Fruit fly (Drosophila melanogaster): ENCODE measurements around the gene CG7778.

The CG7778 gene

DNA sequence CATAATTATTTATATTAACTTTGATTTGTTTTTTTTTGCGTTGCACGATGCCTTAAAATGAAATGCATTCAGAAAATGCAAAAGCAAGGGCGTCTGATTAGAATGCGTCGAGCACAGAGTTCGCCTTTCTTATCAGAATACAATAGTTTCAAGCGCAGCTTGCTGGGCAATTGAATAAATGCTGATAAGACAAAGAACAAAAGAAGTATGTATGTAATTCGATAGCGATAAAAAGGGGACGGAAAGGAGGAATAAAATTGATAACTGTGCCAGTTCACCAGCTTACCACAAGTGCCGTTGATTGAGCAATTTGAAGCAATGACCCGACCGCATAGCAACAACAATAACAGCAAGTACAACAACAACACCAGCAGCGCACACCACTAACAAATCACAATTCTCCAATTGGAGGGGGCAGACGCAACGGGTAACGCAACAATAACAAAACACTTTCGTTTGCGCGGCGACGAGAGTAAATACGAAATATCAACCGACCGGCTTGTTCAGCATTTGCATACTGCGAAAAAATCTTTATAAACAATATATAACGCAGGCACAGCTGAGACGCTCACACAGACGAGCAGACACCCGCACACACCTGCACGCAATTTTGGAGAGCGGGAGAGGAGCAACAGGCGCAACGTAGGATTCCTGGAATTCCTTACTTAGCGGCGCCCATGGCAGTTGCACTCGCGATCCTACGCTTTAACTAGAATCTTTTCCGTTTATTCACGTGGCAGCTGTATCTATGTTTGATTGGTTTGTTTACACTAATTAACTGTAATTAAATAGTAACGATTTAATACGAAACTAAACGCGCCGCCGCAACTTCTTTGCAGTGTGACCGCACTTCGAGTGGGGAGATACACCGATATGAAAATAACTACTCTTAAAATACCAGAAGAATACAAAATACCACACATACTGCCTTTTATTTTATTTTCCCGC is 45.9 kb upstream of the CG7778 start, which contains the start of gene Btk (continued):
- TF ChIP-seq Lhr (GFP tag; optimal IDR thresholded peaks at IDR 0.05): peak; percentile 30
- TF ChIP-seq CG43689 (GFP tag; IDR thresholded peaks at IDR 0.05): no peak
- peak; percentile 96 for TF ChIP-seq CG4360 (GFP tag; IDR thresholded peaks at IDR 0.05)
- TF ChIP-seq Dll (GFP tag; IDR thresholded peaks at IDR 0.05; ENCODE audit: partially characterized antibody): peak; percentile 53; the same call in 1 of the 4 replicates
- TF ChIP-seq Blimp-1 (GFP tag; optimal IDR thresholded peaks at IDR 0.05): peak; percentile 49
- TF ChIP-seq CG14860 (GFP tag; IDR thresholded peaks at IDR 0.05; ENCODE audit: partially characterized antibody): 0 out of 3 replicates have a peak, but pooled peaks have one; percentile 26
- TF ChIP-seq bbx (GFP tag; IDR thresholded peaks at IDR 0.05; ENCODE audit: partially characterized antibody): 0 out of 2 replicates have a peak, but pooled peaks have one; percentile 35
- TF ChIP-seq bsh (GFP tag; optimal IDR thresholded peaks at IDR 0.05): no peak
- peak; percentile 16 for TF ChIP-seq nom (GFP tag; optimal IDR thresholded peaks at IDR 0.05)
- no peak for TF ChIP-seq CG17328 (GFP tag; IDR thresholded peaks at IDR 0.05)
- peak; percentile 35 for TF ChIP-seq CG12659 (GFP tag; optimal IDR thresholded peaks at IDR 0.05)
- TF ChIP-seq Myb (GFP tag; optimal IDR thresholded peaks at IDR 0.05): peak; percentile 55
- TF ChIP-seq CG33213 (GFP tag; optimal IDR thresholded peaks at IDR 0.05): peak; percentile 8
- TF ChIP-seq cg (GFP tag; optimal IDR thresholded peaks at IDR 0.05): peak; percentile 67
- no peak for TF ChIP-seq CG5953 (GFP tag; IDR thresholded peaks at IDR 0.05)
- peak; percentile 46 for TF ChIP-seq CG9727 (GFP tag; optimal IDR thresholded peaks at IDR 0.05)
- TF ChIP-seq Ets65A (GFP tag): peak; percentile 40
- no peak for TF ChIP-seq CG8290 (GFP tag; optimal IDR thresholded peaks at IDR 0.05)
- peak in 1 of 2 experiments; percentile 22 for TF ChIP-seq CG8290 (tag; optimal IDR thresholded peaks at IDR 0.05)
- no peak for TF ChIP-seq CG1792 (GFP tag; optimal IDR thresholded peaks at IDR 0.05)
- TF ChIP-seq CG34376 (GFP tag; optimal IDR thresholded peaks at IDR 0.05): peak; percentile 24

DNA sequence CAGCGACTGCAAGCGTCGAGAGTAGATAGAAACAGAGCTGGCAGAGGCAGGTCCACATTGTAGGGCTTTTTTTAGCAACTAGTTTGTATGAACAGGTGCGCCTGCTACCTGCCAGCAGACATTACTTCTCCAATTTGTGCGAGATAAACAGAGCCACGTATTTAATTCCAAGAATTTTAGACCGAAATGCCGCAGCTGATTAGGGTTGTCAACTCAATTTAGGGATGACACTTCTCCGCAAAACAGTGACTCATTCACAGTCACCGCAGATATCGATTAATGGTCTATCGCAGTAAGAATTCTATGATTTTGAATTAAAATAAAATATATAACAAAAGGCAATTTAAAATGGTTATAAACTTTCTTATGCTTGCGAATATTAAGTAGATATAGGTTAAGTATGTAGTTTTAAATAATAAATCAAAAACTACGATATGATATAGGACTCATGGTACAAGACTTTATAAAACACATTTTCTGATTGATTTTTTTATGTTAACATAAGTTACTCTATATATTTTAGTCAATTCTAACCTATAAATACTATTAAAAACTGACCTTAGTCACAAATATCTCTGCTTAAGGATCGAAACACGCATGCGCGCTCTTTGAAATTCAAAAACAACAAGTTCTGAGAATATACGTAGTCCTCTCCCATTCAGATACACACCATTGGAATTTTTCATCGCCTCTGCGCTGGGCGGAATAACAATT is 43.5 kb upstream of the CG7778 start, which contains the start of the genes wol and Scgalpha:
Gene wol (minus strand): TSS at position 220 of the 714 bp plus-strand sequence.
Gene Scgalpha (plus strand): TSS at position 664 of the 714 bp plus-strand sequence.
- TF ChIP-seq Dfd (GFP tag; optimal IDR thresholded peaks at IDR 0.05) (no peak), CG34376 (GFP tag; optimal IDR thresholded peaks at IDR 0.05) (peak; percentile 6), grn (GFP tag; optimal IDR thresholded peaks at IDR 0.05) (peak; percentile 31), Blimp-1 (GFP tag; optimal IDR thresholded peaks at IDR 0.05) (no peak), stwl (tag; optimal IDR thresholded peaks at IDR 0.05) (peak; percentile 63), en (GFP tag; optimal IDR thresholded peaks at IDR 0.05) (no peak), CG11723 (GFP tag; optimal IDR thresholded peaks at IDR 0.05) (no peak), Ets65A (GFP tag) (no peak), kay (GFP tag; optimal IDR thresholded peaks at IDR 0.05) (no peak), gsb (GFP tag; IDR thresholded peaks at IDR 0.05) (no peak), bab2 (GFP tag; optimal IDR thresholded peaks at IDR 0.05) (no peak), CG11560 (tag; IDR thresholded peaks at IDR 0.05) (no peak), Xbp1 (GFP tag; optimal IDR thresholded peaks at IDR 0.05) (peak; percentile 3), CG2199 (GFP tag; IDR thresholded peaks at IDR 0.05) (no peak), ems (GFP tag; optimal IDR thresholded peaks at IDR 0.05) (no peak), mirr (GFP tag; optimal IDR thresholded peaks at IDR 0.05) (no peak), vvl (GFP tag; IDR thresholded peaks at IDR 0.05) (peak; percentile 25; the same call in 1 of the 2 replicates), CG7839 (tag; optimal IDR thresholded peaks at IDR 0.05) (no peak), CG8765 (GFP tag; IDR thresholded peaks at IDR 0.05) (no peak), Atf-2 (GFP tag; optimal IDR thresholded peaks at IDR 0.05) (no peak), Sry-β (GFP tag; optimal IDR thresholded peaks at IDR 0.05) (no peak), Chrac-16 (GFP tag; optimal IDR thresholded peaks at IDR 0.05) (no peak), sna (GFP tag; IDR thresholded peaks at IDR 0.05; ENCODE audit: partially characterized antibody) (0 out of 2 replicates have a peak, but pooled peaks have one; percentile 58), Ptx1 (GFP tag; IDR thresholded peaks at IDR 0.05) (no peak), so (GFP tag; IDR thresholded peaks at IDR 0.05) (no peak), D (optimal IDR thresholded peaks at IDR 0.05) (no peak), D (GFP tag; optimal IDR thresholded peaks at IDR 0.05) (no peak), unc-4 (GFP tag; IDR thresholded peaks at IDR 0.05; ENCODE audit: partially characterized antibody) (peak; percentile 51), chinmo (GFP tag; IDR thresholded peaks at IDR 0.05; ENCODE audit: partially characterized antibody) (peak; percentile 58; the same call in 1 of the 4 replicates)

All from whole organism, embryonic.